Fruit fly (Drosophila melanogaster) whole organism, prepupa: ENCODE data around the gene Syx1A.

ENCODE experiments used
- CG1621 ChIP-seq: fragments of 200-800 bp; sonication (Bioruptor generic); optimal IDR thresholded peaks from 3 replicates; lab custom pipeline; 2018; ENCODE audit warnings: missing biosample characterization, mild to moderate bottlenecking, missing genetic modification characterization
- CG34406 ChIP-seq: fragments of 200-800 bp; sonication (Bioruptor generic); optimal IDR thresholded peaks from 3 replicates; lab custom pipeline; 2016; ENCODE audit warnings: missing biosample characterization, missing genetic modification characterization
- CG3919 ChIP-seq: fragments of 200-800 bp; sonication (Bioruptor generic); optimal IDR thresholded peaks from 3 replicates; lab custom pipeline; 2016; ENCODE audit warnings: missing biosample characterization, missing genetic modification characterization
- CG6163 ChIP-seq: fragments of 200-800 bp; sonication (Bioruptor generic); IDR thresholded peaks from 3 replicates; pipeline ENCODE4 v1.3.6; 2022; ENCODE audit warnings: missing biosample characterization, missing genetic modification characterization
- CG6792 ChIP-seq: fragments of 200-800 bp; sonication (Bioruptor generic); optimal IDR thresholded peaks from 3 replicates; lab custom pipeline; 2016; ENCODE audit warnings: missing biosample characterization, missing genetic modification characterization
- CG6808 ChIP-seq: fragments of 200-800 bp; sonication (Bioruptor generic); optimal IDR thresholded peaks from 3 replicates; lab custom pipeline; 2017; ENCODE audit warnings: missing biosample characterization, missing genetic modification characterization, mild to moderate bottlenecking, moderate library complexity, missing genetic modification reagents
- CG6854 ChIP-seq: fragments of 200-800 bp; sonication (Bioruptor generic); optimal IDR thresholded peaks from 2 replicates; lab custom pipeline; 2017; ENCODE audit warnings: missing biosample characterization, mild to moderate bottlenecking, missing genetic modification characterization
- Eip78C ChIP-seq: fragments of 200-800 bp; sonication (Bioruptor generic); peaks from one replicate; lab custom pipeline; 2016; ENCODE audit warnings: missing biosample characterization, missing genetic modification characterization
- OdsH ChIP-seq: fragments of 200-800 bp; sonication (Bioruptor generic); optimal IDR thresholded peaks from 3 replicates; lab custom pipeline; 2016; ENCODE audit warnings: missing biosample characterization, missing genetic modification characterization

DNA sequence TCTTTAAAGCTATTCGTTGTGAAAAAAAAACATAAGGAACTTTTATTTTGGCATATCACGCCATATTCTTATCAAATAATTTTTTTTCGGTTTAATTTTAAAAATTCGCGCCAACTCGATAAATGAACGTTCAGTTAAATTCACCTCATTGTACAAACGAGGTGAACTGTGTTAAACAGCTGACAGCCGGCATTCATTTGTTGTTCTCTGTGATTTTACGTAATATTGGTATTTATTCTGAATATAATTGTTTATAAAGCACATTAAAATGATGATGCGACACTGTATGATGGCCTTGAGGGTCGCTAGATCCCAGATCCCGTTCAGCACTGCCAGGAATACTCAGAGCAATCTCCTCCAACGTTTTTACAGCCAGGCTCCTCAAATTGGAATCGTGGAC, 51.3 kb downstream of the Syx1A start, which contains the start of gene CG6000:
- TF ChIP-seq CG34406 = no peak
- TF ChIP-seq CG6808 (GFP tag; lab: Kevin White, UChicago) = no peak
- no peak for TF ChIP-seq OdsH
- TF ChIP-seq Eip78C (GFP tag; lab: Kevin White, UChicago) = no peak
- TF ChIP-seq CG6854 (GFP tag; lab: Kevin White, UChicago) = no peak
- no peak for TF ChIP-seq CG6163 (GFP tag; lab: Robert Waterston, UW)
- TF ChIP-seq CG1621 (tag; lab: Kevin White, UChicago) = no peak
- TF ChIP-seq CG6792 = no peak
- no peak for TF ChIP-seq CG3919
